Fruit fly (Drosophila melanogaster) whole organism, embryonic: Measurements from ENCODE around the gene CG11980.

ENCODE experiments used
- Abd-B ChIP-seq: fragments of 200-800 bp; sonication (Bioruptor generic); optimal IDR thresholded peaks from 2 replicates; lab custom pipeline; 2018; ENCODE audit warnings: missing biosample characterization, mild to moderate bottlenecking, missing genetic modification characterization, moderate library complexity
- B-H1 ChIP-seq: fragments of 200-800 bp; sonication (Bioruptor generic); IDR thresholded peaks from 3 replicates; pipeline ENCODE4 v1.3.6; 2022; ENCODE audit warnings: missing biosample characterization, missing genetic modification characterization
- BEAF-32 ChIP-seq: fragments of 200-800 bp; sonication (Bioruptor generic); optimal IDR thresholded peaks from 3 replicates; lab custom pipeline; 2017; ENCODE audit warnings: missing biosample characterization, missing genetic modification characterization, mild to moderate bottlenecking, moderate library complexity, missing genetic modification reagents
- Blimp-1 ChIP-seq: fragments of 200-800 bp; sonication (Bioruptor generic); optimal IDR thresholded peaks from 3 replicates; lab custom pipeline; 2018; ENCODE audit warnings: missing biosample characterization, missing genetic modification characterization, mild to moderate bottlenecking, moderate library complexity, missing genetic modification reagents
- CG10366 ChIP-seq: fragments of 200-800 bp; sonication (Bioruptor generic); IDR thresholded peaks from 2 replicates; pipeline ENCODE4 v1.3.6; 2022; ENCODE audit warnings: missing biosample characterization, missing genetic modification characterization
- CG10543 ChIP-seq: fragments of 200-800 bp; sonication (Bioruptor generic); optimal IDR thresholded peaks from 3 replicates; lab custom pipeline; 2017; ENCODE audit warnings: missing biosample characterization, mild to moderate bottlenecking, missing genetic modification characterization, moderate library complexity
- CG12744 ChIP-seq: fragments of 200-800 bp; sonication (Bioruptor generic); optimal IDR thresholded peaks from 2 replicates; lab custom pipeline; 2016; ENCODE audit warnings: missing biosample characterization, missing genetic modification characterization
- CG14441 ChIP-seq: fragments of 200-800 bp; sonication (Bioruptor generic); IDR thresholded peaks from 2 replicates; pipeline ENCODE4 v1.3.6; 2022; ENCODE audit warnings: missing biosample characterization, missing genetic modification characterization
- CG15601 ChIP-seq: fragments of 200-800 bp; sonication (Bioruptor generic); optimal IDR thresholded peaks from 3 replicates; lab custom pipeline; 2019; ENCODE audit warnings: missing biosample characterization, mild to moderate bottlenecking, missing genetic modification characterization, moderate library complexity
- CG17359 ChIP-seq: fragments of 200-800 bp; sonication (Bioruptor generic); optimal IDR thresholded peaks from 3 replicates; lab custom pipeline; 2018; ENCODE audit warnings: missing biosample characterization, mild to moderate bottlenecking, missing genetic modification characterization, moderate library complexity
- CG17912 ChIP-seq: fragments of 200-800 bp; sonication (Bioruptor generic); optimal IDR thresholded peaks from 2 replicates; lab custom pipeline; 2018; ENCODE audit warnings: missing biosample characterization, mild to moderate bottlenecking, missing genetic modification characterization
- CG18262 ChIP-seq: fragments of 200-800 bp; optimal IDR thresholded peaks from 3 replicates; lab custom pipeline; 2019; ENCODE audit warnings: missing biosample characterization, mild to moderate bottlenecking, missing genetic modification characterization, moderate library complexity
- CG18764 ChIP-seq: fragments of 200-800 bp; sonication (Bioruptor generic); optimal IDR thresholded peaks from 3 replicates; lab custom pipeline; 2016; ENCODE audit warnings: missing biosample characterization, missing genetic modification characterization
- CG2116 ChIP-seq: fragments of 200-800 bp; sonication (Bioruptor generic); optimal IDR thresholded peaks from 3 replicates; lab custom pipeline; 2018; ENCODE audit warnings: missing biosample characterization, mild to moderate bottlenecking, missing genetic modification characterization
- CG2678 ChIP-seq: fragments of 200-800 bp; sonication (Bioruptor generic); optimal IDR thresholded peaks from 3 replicates; lab custom pipeline; 2019; ENCODE audit warnings: missing biosample characterization, mild to moderate bottlenecking, missing genetic modification characterization, moderate library complexity
- CG3407 ChIP-seq: fragments of 200-800 bp; sonication (Bioruptor generic); optimal IDR thresholded peaks from 2 replicates; lab custom pipeline; 2018; ENCODE audit warnings: missing biosample characterization, mild to moderate bottlenecking, missing genetic modification characterization
- CG4820 ChIP-seq: fragments of 200-800 bp; sonication (Bioruptor generic); optimal IDR thresholded peaks from 3 replicates; lab custom pipeline; 2016; ENCODE audit warnings: missing biosample characterization, missing genetic modification characterization
- CG6272 ChIP-seq: fragments of 200-800 bp; sonication (Bioruptor generic); IDR thresholded peaks from 2 replicates; pipeline ENCODE4 v1.3.6; 2022; ENCODE audit warnings: missing biosample characterization, missing genetic modification characterization
- CG6813 ChIP-seq: fragments of 200-800 bp; sonication (Bioruptor generic); optimal IDR thresholded peaks from 2 replicates; lab custom pipeline; 2017; ENCODE audit warnings: missing biosample characterization, missing genetic modification characterization, mild to moderate bottlenecking, moderate library complexity, missing genetic modification reagents
- CG7271 ChIP-seq: fragments of 200-800 bp; sonication (Bioruptor generic); optimal IDR thresholded peaks from 2 replicates; lab custom pipeline; 2018; ENCODE audit warnings: missing biosample characterization, mild to moderate bottlenecking, missing genetic modification characterization, moderate library complexity
- CG7786 ChIP-seq: fragments of 200-800 bp; sonication (Bioruptor generic); optimal IDR thresholded peaks from 2 replicates; lab custom pipeline; 2016; ENCODE audit warnings: missing biosample characterization, missing genetic modification characterization
- CG7839 ChIP-seq: fragments of 200-800 bp; sonication (Bioruptor generic); optimal IDR thresholded peaks from 3 replicates; lab custom pipeline; 2018; ENCODE audit warnings: missing biosample characterization, mild to moderate bottlenecking, missing genetic modification characterization, moderate library complexity
- CG8281 ChIP-seq: fragments of 200-800 bp; sonication (Bioruptor generic); optimal IDR thresholded peaks from 2 replicates; lab custom pipeline; 2018; ENCODE audit warnings: missing biosample characterization, mild to moderate bottlenecking, missing genetic modification characterization, moderate library complexity
- CG8765 ChIP-seq: fragments of 200-800 bp; sonication (Bioruptor generic); IDR thresholded peaks from 2 replicates; pipeline ENCODE4 v1.3.6; 2022; ENCODE audit warnings: missing biosample characterization, missing genetic modification characterization
- CG8924 ChIP-seq: fragments of 200-800 bp; optimal IDR thresholded peaks from 3 replicates; lab custom pipeline; 2019; ENCODE audit warnings: missing biosample characterization, mild to moderate bottlenecking, missing genetic modification characterization, moderate library complexity
- CHES-1-like ChIP-seq: fragments of 200-800 bp; sonication (Bioruptor generic); optimal IDR thresholded peaks from 2 replicates; lab custom pipeline; 2016; ENCODE audit warnings: missing biosample characterization, missing genetic modification characterization
- CoRest ChIP-seq: fragments of 200-800 bp; sonication (Bioruptor generic); optimal IDR thresholded peaks from 3 replicates; lab custom pipeline; 2018; ENCODE audit warnings: missing biosample characterization, mild to moderate bottlenecking, missing genetic modification characterization, moderate library complexity
- D19A ChIP-seq: fragments of 200-800 bp; optimal IDR thresholded peaks from 3 replicates; lab custom pipeline; 2019; ENCODE audit warnings: missing biosample characterization, mild to moderate bottlenecking, missing genetic modification characterization, moderate library complexity
- Eip74EF ChIP-seq, 2 experiments: fragments of 200-800 bp in 1 of 2; fragments of >200 bp in 1 of 2; sonication (Bioruptor generic) in 1 of 2; optimal IDR thresholded peaks; 2 replicates each; lab custom pipeline; 2017 to 2019; ENCODE audit warnings: missing biosample characterization in 2 of 2, missing genetic modification characterization in 2 of 2, mild to moderate bottlenecking in 1 of 2, moderate library complexity in 1 of 2
- Hand ChIP-seq: fragments of 200-800 bp; sonication (Bioruptor generic); optimal IDR thresholded peaks from 2 replicates; lab custom pipeline; 2017; ENCODE audit warnings: mild to moderate bottlenecking, missing biosample characterization, missing genetic modification reagents, missing genetic modification characterization
- Jarid2 ChIP-seq: fragments of 200-800 bp; sonication (Bioruptor generic); optimal IDR thresholded peaks from 3 replicates; lab custom pipeline; 2017; ENCODE audit warnings: mild to moderate bottlenecking, missing biosample characterization, missing genetic modification reagents, missing genetic modification characterization
- Mes4 ChIP-seq: fragments of 200-800 bp; sonication (Bioruptor generic); optimal IDR thresholded peaks from 2 replicates; lab custom pipeline; 2016; ENCODE audit warnings: missing biosample characterization, missing genetic modification characterization
- Scr ChIP-seq: fragments of 200-800 bp; sonication (Bioruptor generic); IDR thresholded peaks from 2 replicates; pipeline ENCODE4 v1.3.6; 2022; ENCODE audit warnings: missing biosample characterization, missing genetic modification characterization; ENCODE audit not compliant: partially characterized antibody
- YL-1 ChIP-seq: fragments of 200-800 bp; sonication (Bioruptor generic); optimal IDR thresholded peaks from 3 replicates; lab custom pipeline; 2017; ENCODE audit warnings: missing biosample characterization, mild to moderate bottlenecking, missing genetic modification characterization
- ash1 ChIP-seq: fragments of 200-800 bp; sonication (Bioruptor generic); optimal IDR thresholded peaks from 2 replicates; lab custom pipeline; 2018; ENCODE audit warnings: missing biosample characterization, mild to moderate bottlenecking, missing genetic modification characterization
- chinmo ChIP-seq: fragments of 200-800 bp; sonication (Bioruptor generic); IDR thresholded peaks from 4 replicates; pipeline ENCODE4 v1.3.6; 2022; ENCODE audit warnings: missing biosample characterization, missing genetic modification characterization; ENCODE audit not compliant: partially characterized antibody
- corto ChIP-seq: fragments of 200-800 bp; sonication (Bioruptor generic); optimal IDR thresholded peaks from 2 replicates; lab custom pipeline; 2016; ENCODE audit warnings: missing biosample characterization, mild to moderate bottlenecking, missing genetic modification characterization, moderate library complexity
- croc ChIP-seq: fragments of 200-800 bp; sonication (Bioruptor generic); conservative IDR thresholded peaks from 3 replicates; pipeline ENCODE4 v1.3.6; 2022; ENCODE audit warnings: missing biosample characterization, missing genetic modification characterization
- gce ChIP-seq: fragments of 200-800 bp; sonication (Bioruptor generic); IDR thresholded peaks from 3 replicates; pipeline ENCODE4 v1.3.6; 2022; ENCODE audit warnings: missing biosample characterization, missing genetic modification characterization
- hb ChIP-seq: fragments of 200-800 bp; sonication (Bioruptor generic); IDR thresholded peaks from 3 replicates; pipeline ENCODE4 v1.3.6; 2022; ENCODE audit warnings: missing biosample characterization, missing genetic modification characterization; ENCODE audit not compliant: partially characterized antibody
- kni ChIP-seq: fragments of 200-800 bp; sonication (Bioruptor generic); optimal IDR thresholded peaks from 3 replicates; lab custom pipeline; 2017; ENCODE audit warnings: mild to moderate bottlenecking, missing biosample characterization, missing genetic modification reagents, missing genetic modification characterization
- lola ChIP-seq, 3 experiments: fragments of >200 bp in 2 of 3; fragments of 200-800 bp in 1 of 3; sonication (Bioruptor generic) in 1 of 3; optimal IDR thresholded peaks; 2 replicates each; lab custom pipeline; 2017 to 2019; ENCODE audit warnings: missing biosample characterization in 3 of 3, missing genetic modification characterization in 3 of 3, mild to moderate bottlenecking in 1 of 3, moderate library complexity in 1 of 3
- mirr ChIP-seq: fragments of 200-800 bp; sonication (Bioruptor generic); optimal IDR thresholded peaks from 3 replicates; lab custom pipeline; 2018; ENCODE audit warnings: missing biosample characterization, mild to moderate bottlenecking, missing genetic modification characterization
- nerfin-1 ChIP-seq: fragments of 200-800 bp; sonication (Bioruptor generic); optimal IDR thresholded peaks from 3 replicates; lab custom pipeline; 2019; ENCODE audit warnings: missing biosample characterization, mild to moderate bottlenecking, missing genetic modification characterization, moderate library complexity
- sc ChIP-seq, 3 experiments: fragments of >200 bp in 2 of 3; fragments of 200-800 bp in 1 of 3; sonication (Bioruptor generic) in 1 of 3; optimal IDR thresholded peaks; 2 replicates in 2 of 3; 3 replicates in 1 of 3; lab custom pipeline; 2017; ENCODE audit warnings: mild to moderate bottlenecking in 1 of 3, missing biosample characterization in 1 of 3, missing genetic modification characterization in 1 of 3, missing genetic modification reagents in 1 of 3
- ssp ChIP-seq: fragments of 200-800 bp; sonication (Bioruptor generic); IDR thresholded peaks from 2 replicates; pipeline ENCODE4 v1.3.6; 2022; ENCODE audit warnings: missing biosample characterization, missing genetic modification characterization

The CG11980 gene

DNA sequence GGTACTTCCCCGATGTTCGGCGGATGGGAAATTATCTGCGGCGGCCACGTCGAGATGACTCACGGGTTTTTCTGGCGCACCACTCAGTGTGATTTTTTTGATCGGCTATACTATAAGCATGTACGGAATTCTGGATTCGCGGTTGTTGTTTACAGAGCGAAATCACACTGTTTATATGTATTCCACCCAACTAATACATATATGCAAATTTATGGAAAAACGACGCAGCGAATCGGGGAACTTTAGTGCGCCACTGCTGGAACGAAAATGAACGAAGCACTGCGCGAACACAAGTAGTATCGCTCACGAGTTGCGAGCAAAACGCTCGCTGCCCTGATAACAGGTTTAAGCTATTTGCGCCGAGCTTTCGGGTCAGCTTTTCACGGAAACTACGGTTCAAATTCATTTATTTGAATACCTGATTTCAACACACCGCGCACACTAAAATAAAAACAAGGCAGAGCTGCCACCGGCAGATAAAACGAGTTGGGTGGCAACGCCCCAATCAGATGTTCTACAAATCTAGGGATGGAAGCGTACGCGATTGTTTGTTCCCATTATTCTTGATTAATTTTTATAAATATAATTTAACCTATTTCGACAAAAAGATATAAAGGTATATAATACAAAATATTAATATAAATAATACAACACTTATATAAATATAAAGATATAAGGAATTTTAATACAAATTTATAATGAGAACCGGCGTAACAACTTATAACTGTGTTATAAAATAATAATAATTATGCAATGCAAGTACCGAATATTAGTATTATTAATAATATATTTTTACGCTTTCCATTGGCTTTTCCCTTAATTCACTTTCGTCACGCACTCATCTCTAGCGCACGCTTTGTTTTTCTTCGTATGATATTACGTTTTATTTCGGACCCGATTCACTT, 44.0 kb downstream of the CG11980 start, which contains the start of gene Rel (continued):
- TF ChIP-seq hb (GFP tag; lab: Robert Waterston, UW) (no peak), BEAF-32 (GFP tag; lab: Kevin White, UChicago) (peak; percentile 72), CG17359 (tag; lab: Kevin White, UChicago) (peak; percentile 66), CG12744 (GFP tag; lab: Kevin White, UChicago) (no peak), kni (peak; percentile 42), CG18764 (peak; percentile 25), CG8765 (GFP tag; lab: Robert Waterston, UW) (no peak), CG7786 (GFP tag; lab: Kevin White, UChicago) (no peak), YL-1 (GFP tag; lab: Kevin White, UChicago) (peak; percentile 12), CG6813 (GFP tag; lab: Kevin White, UChicago) (peak; percentile 39), CG4820 (GFP tag; lab: Kevin White, UChicago) (peak; percentile 42), Abd-B (GFP tag; lab: Kevin White, UChicago) (peak; percentile 58), Blimp-1 (GFP tag; lab: Kevin White, UChicago) (peak; percentile 83), CG15601 (tag; lab: Kevin White, UChicago) (peak; percentile 77), CG7839 (peak; percentile 82), croc (GFP tag; lab: Robert Waterston, UW) (peak; percentile 48; the same call in 1 of the 3 replicates), sc (optimal IDR thresholded peaks at IDR 0.05; lab: Kevin White, UChicago) (no peak), sc (GFP tag; optimal IDR thresholded peaks at IDR 0.05; lab: Kevin White, UChicago) (peak; percentile 50), CG2116 (GFP tag; lab: Kevin White, UChicago) (peak; percentile 33), Eip74EF (GFP tag; optimal IDR thresholded peaks at IDR 0.05; lab: Kevin White, UChicago) (peak in 1 of 2 experiments; percentile 24), CG8281 (peak; percentile 28), lola (GFP tag; optimal IDR thresholded peaks at IDR 0.05; lab: Kevin White, UChicago) (peak in 1 of 3 experiments; percentile 88), Hand (GFP tag; lab: Kevin White, UChicago) (peak; percentile 8), nerfin-1 (tag; lab: Kevin White, UChicago) (peak; percentile 55), Jarid2 (GFP tag; lab: Kevin White, UChicago) (peak; percentile 54), CHES-1-like (GFP tag; lab: Kevin White, UChicago) (peak; percentile 41), CG7271 (tag; lab: Kevin White, UChicago) (peak; percentile 64), ssp (GFP tag; lab: Robert Waterston, UW) (no peak), CG2678 (tag; lab: Kevin White, UChicago) (peak; percentile 86), mirr (GFP tag; lab: Kevin White, UChicago) (peak; percentile 94), CG10366 (no peak), CoRest (tag; lab: Kevin White, UChicago) (peak; percentile 90), CG18262 (tag; lab: Kevin White, UChicago) (peak; percentile 88), CG6272 (GFP tag; lab: Robert Waterston, UW) (0 out of 2 replicates have a peak, but pooled peaks have one; percentile 44), chinmo (GFP tag; lab: Robert Waterston, UW) (no peak), CG8924 (tag; lab: Kevin White, UChicago) (peak; percentile 87), CG3407 (GFP tag; lab: Kevin White, UChicago) (no peak), CG17912 (GFP tag; lab: Kevin White, UChicago) (no peak), B-H1 (no peak), Mes4 (no peak), ash1 (no peak), Scr (GFP tag; lab: Robert Waterston, UW) (no peak), CG14441 (GFP tag; lab: Robert Waterston, UW) (no peak), CG10543 (peak; percentile 98), D19A (tag; lab: Kevin White, UChicago) (peak; percentile 73), gce (GFP tag; lab: Robert Waterston, UW) (no peak), corto (GFP tag; lab: Kevin White, UChicago) (peak; percentile 39)
